Fruit fly (Drosophila melanogaster) whole organism, embryonic: ENCODE measurements around the gene CG15262.

Source experiments
- Bdp1 ChIP-seq: fragments of 200-800 bp; sonication (Bioruptor generic); optimal IDR thresholded peaks from 3 replicates; lab custom pipeline; 2016; ENCODE audit warnings: missing biosample characterization, missing genetic modification characterization
- CG10431 ChIP-seq: fragments of 200-800 bp; sonication (Bioruptor generic); optimal IDR thresholded peaks from 3 replicates; lab custom pipeline; 2018; ENCODE audit warnings: missing biosample characterization, mild to moderate bottlenecking, missing genetic modification characterization
- CG11085 ChIP-seq: fragments of 200-800 bp; sonication (Bioruptor generic); IDR thresholded peaks from 2 replicates; pipeline ENCODE4 v1.3.6; 2022; ENCODE audit warnings: missing biosample characterization, missing genetic modification characterization
- CG11504 ChIP-seq: fragments of 200-800 bp; sonication (Bioruptor generic); optimal IDR thresholded peaks from 3 replicates; lab custom pipeline; 2019; ENCODE audit warnings: missing biosample characterization, mild to moderate bottlenecking, missing genetic modification characterization, moderate library complexity
- CG12942 ChIP-seq: fragments of 200-800 bp; sonication (Bioruptor generic); optimal IDR thresholded peaks from 3 replicates; lab custom pipeline; 2016; ENCODE audit warnings: missing biosample characterization, missing genetic modification characterization
- CG15011 ChIP-seq: fragments of 200-800 bp; sonication (Bioruptor generic); optimal IDR thresholded peaks from 3 replicates; lab custom pipeline; 2018; ENCODE audit warnings: missing biosample characterization, mild to moderate bottlenecking, missing genetic modification characterization
- CG15696 ChIP-seq: fragments of 200-800 bp; sonication (Bioruptor generic); optimal IDR thresholded peaks from 2 replicates; lab custom pipeline; 2019; ENCODE audit warnings: missing biosample characterization, mild to moderate bottlenecking, missing genetic modification characterization, moderate library complexity
- CG17612 ChIP-seq: fragments of 200-800 bp; sonication (Bioruptor generic); IDR thresholded peaks from 2 replicates; pipeline ENCODE4 v1.3.6; 2022; ENCODE audit warnings: missing biosample characterization, missing genetic modification characterization
- CG2116 ChIP-seq: fragments of 200-800 bp; sonication (Bioruptor generic); optimal IDR thresholded peaks from 3 replicates; lab custom pipeline; 2018; ENCODE audit warnings: missing biosample characterization, mild to moderate bottlenecking, missing genetic modification characterization
- CG5953 ChIP-seq: fragments of 200-800 bp; sonication (Bioruptor generic); IDR thresholded peaks from 2 replicates; pipeline ENCODE4 v1.3.6; 2022; ENCODE audit warnings: missing biosample characterization, missing genetic modification characterization
- CG6654 ChIP-seq: fragments of 200-800 bp; sonication (Bioruptor generic); optimal IDR thresholded peaks from 2 replicates; lab custom pipeline; 2017; ENCODE audit warnings: missing biosample characterization, mild to moderate bottlenecking, missing genetic modification characterization
- CG6854 ChIP-seq: fragments of 200-800 bp; sonication (Bioruptor generic); optimal IDR thresholded peaks from 3 replicates; lab custom pipeline; 2017; ENCODE audit warnings: missing biosample characterization, mild to moderate bottlenecking, missing genetic modification characterization
- Camta ChIP-seq: fragments of 200-800 bp; sonication (Bioruptor generic); optimal IDR thresholded peaks from 2 replicates; lab custom pipeline; 2016; ENCODE audit warnings: missing biosample characterization, missing genetic modification characterization
- HLH4C ChIP-seq: fragments of 200-800 bp; sonication (Bioruptor generic); IDR thresholded peaks from 3 replicates; pipeline ENCODE4 v1.3.6; 2022; ENCODE audit warnings: missing biosample characterization, missing genetic modification characterization; ENCODE audit not compliant: partially characterized antibody
- Hsf ChIP-seq: fragments of 200-800 bp; sonication (Bioruptor generic); optimal IDR thresholded peaks from 3 replicates; lab custom pipeline; 2016; ENCODE audit warnings: missing biosample characterization, missing genetic modification characterization
- NFAT ChIP-seq: fragments of 200-800 bp; sonication (Bioruptor generic); IDR thresholded peaks from 2 replicates; pipeline ENCODE4 v1.3.6; 2022; ENCODE audit warnings: missing biosample characterization, missing genetic modification characterization
- Pdp1 ChIP-seq, 2 experiments: fragments of 200-800 bp; sonication (Bioruptor generic); optimal IDR thresholded peaks; 3 replicates each; lab custom pipeline; 2016; ENCODE audit warnings: missing biosample characterization in 2 of 2, missing genetic modification characterization in 2 of 2, mild to moderate bottlenecking in 1 of 2, moderate library complexity in 1 of 2
- Ptx1 ChIP-seq: fragments of 200-800 bp; sonication (Bioruptor generic); IDR thresholded peaks from 2 replicates; pipeline ENCODE4 v1.3.6; 2022; ENCODE audit warnings: missing biosample characterization, missing genetic modification characterization
- Scr ChIP-seq: fragments of 200-800 bp; sonication (Bioruptor generic); IDR thresholded peaks from 2 replicates; pipeline ENCODE4 v1.3.6; 2022; ENCODE audit warnings: missing biosample characterization, missing genetic modification characterization; ENCODE audit not compliant: partially characterized antibody
- Sry-δ ChIP-seq: fragments of 200-800 bp; sonication (Bioruptor generic); optimal IDR thresholded peaks from 2 replicates; lab custom pipeline; 2016; ENCODE audit warnings: missing biosample characterization, missing genetic modification characterization
- Xrp1 ChIP-seq: fragments of 200-800 bp; sonication (Bioruptor generic); IDR thresholded peaks from 2 replicates; pipeline ENCODE4 v1.3.6; 2022; ENCODE audit warnings: missing biosample characterization, missing genetic modification characterization
- ash1 ChIP-seq: fragments of 200-800 bp; sonication (Bioruptor generic); optimal IDR thresholded peaks from 2 replicates; lab custom pipeline; 2018; ENCODE audit warnings: missing biosample characterization, mild to moderate bottlenecking, missing genetic modification characterization
- btn ChIP-seq: fragments of 200-800 bp; sonication (Bioruptor generic); optimal IDR thresholded peaks from 2 replicates; lab custom pipeline; 2016; ENCODE audit warnings: missing biosample characterization, missing genetic modification characterization
- dmrt11E ChIP-seq: fragments of 200-800 bp; sonication (Bioruptor generic); optimal IDR thresholded peaks from 3 replicates; lab custom pipeline; 2018; ENCODE audit warnings: missing biosample characterization, mild to moderate bottlenecking, missing genetic modification characterization, moderate library complexity
- dmrt99B ChIP-seq: fragments of 200-800 bp; sonication (Bioruptor generic); optimal IDR thresholded peaks from 2 replicates; lab custom pipeline; 2018; ENCODE audit warnings: missing biosample characterization, mild to moderate bottlenecking, missing genetic modification characterization, moderate library complexity
- ems ChIP-seq: fragments of 200-800 bp; sonication (Bioruptor generic); optimal IDR thresholded peaks from 3 replicates; lab custom pipeline; 2016; ENCODE audit warnings: missing biosample characterization, missing genetic modification characterization
- ewg ChIP-seq: fragments of 200-800 bp; sonication (Bioruptor generic); optimal IDR thresholded peaks from 3 replicates; lab custom pipeline; 2017; ENCODE audit warnings: mild to moderate bottlenecking, missing biosample characterization, missing genetic modification reagents, missing genetic modification characterization
- fd102C ChIP-seq: fragments of 200-800 bp; sonication (Bioruptor generic); optimal IDR thresholded peaks from 2 replicates; lab custom pipeline; 2018; ENCODE audit warnings: missing biosample characterization, mild to moderate bottlenecking, missing genetic modification characterization, moderate library complexity
- grau ChIP-seq: fragments of 200-800 bp; optimal IDR thresholded peaks from 3 replicates; lab custom pipeline; 2019; ENCODE audit warnings: missing biosample characterization, mild to moderate bottlenecking, missing genetic modification characterization, moderate library complexity
- hbn ChIP-seq: fragments of 200-800 bp; sonication (Bioruptor generic); IDR thresholded peaks from 2 replicates; pipeline ENCODE4 v1.3.6; 2022; ENCODE audit warnings: missing biosample characterization, missing genetic modification characterization; ENCODE audit not compliant: partially characterized antibody
- ken ChIP-seq: fragments of 200-800 bp; sonication (Bioruptor generic); IDR thresholded peaks from 3 replicates; pipeline ENCODE4 v1.3.6; 2022; ENCODE audit warnings: missing biosample characterization, missing genetic modification characterization
- klu ChIP-seq: fragments of 200-800 bp; sonication (Bioruptor generic); IDR thresholded peaks from 2 replicates; pipeline ENCODE4 v1.3.6; 2022; ENCODE audit warnings: missing biosample characterization, missing genetic modification characterization
- lmd ChIP-seq: fragments of 200-800 bp; sonication (Bioruptor generic); IDR thresholded peaks from 2 replicates; pipeline ENCODE4 v1.3.6; 2022; ENCODE audit warnings: missing biosample characterization, missing genetic modification characterization
- mirr ChIP-seq: fragments of 200-800 bp; sonication (Bioruptor generic); optimal IDR thresholded peaks from 3 replicates; lab custom pipeline; 2018; ENCODE audit warnings: missing biosample characterization, mild to moderate bottlenecking, missing genetic modification characterization
- nom ChIP-seq: fragments of 200-800 bp; sonication (Bioruptor generic); optimal IDR thresholded peaks from 2 replicates; lab custom pipeline; 2017; ENCODE audit warnings: missing biosample characterization, missing genetic modification characterization, mild to moderate bottlenecking, moderate library complexity, missing genetic modification reagents
- odd ChIP-seq: fragments of 200-800 bp; sonication (Bioruptor generic); optimal IDR thresholded peaks from 2 replicates; lab custom pipeline; 2017; ENCODE audit warnings: missing biosample characterization, mild to moderate bottlenecking, missing genetic modification characterization
- org-1 ChIP-seq: fragments of 200-800 bp; sonication (Bioruptor generic); optimal IDR thresholded peaks from 2 replicates; lab custom pipeline; 2017; ENCODE audit warnings: missing biosample characterization, missing genetic modification characterization
- otp ChIP-seq: fragments of 200-800 bp; sonication (Bioruptor generic); IDR thresholded peaks from 3 replicates; pipeline ENCODE4, ENCODE4 v1.3.6; 2022; ENCODE audit warnings: missing biosample characterization, missing genetic modification characterization
- p53 ChIP-seq: fragments of 200-800 bp; sonication (Bioruptor generic); optimal IDR thresholded peaks from 2 replicates; lab custom pipeline; 2016; ENCODE audit warnings: missing biosample characterization, missing genetic modification characterization
- prd ChIP-seq, 3 experiments: fragments of >200 bp in 2 of 3; fragments of 200-800 bp in 1 of 3; sonication (Bioruptor generic) in 1 of 3; optimal IDR thresholded peaks in 2 of 3; IDR thresholded peaks in 1 of 3; 2 replicates in 2 of 3; 3 replicates in 1 of 3; pipeline versions ENCODE4 v1.3.6 to Lab custom; 2017 to 2022; ENCODE audit warnings: missing biosample characterization in 1 of 3, missing genetic modification characterization in 1 of 3
- sd ChIP-seq: fragments of 200-800 bp; sonication (Bioruptor generic); optimal IDR thresholded peaks from 3 replicates; lab custom pipeline; 2018; ENCODE audit warnings: missing biosample characterization, mild to moderate bottlenecking, missing genetic modification characterization, moderate library complexity
- seq ChIP-seq: fragments of 200-800 bp; sonication (Bioruptor generic); IDR thresholded peaks from 2 replicates; pipeline ENCODE4 v1.3.6; 2022; ENCODE audit warnings: missing biosample characterization, missing genetic modification characterization
- sisA ChIP-seq: fragments of 200-800 bp; sonication (Bioruptor generic); IDR thresholded peaks from 2 replicates; pipeline ENCODE4 v1.3.6; 2022; ENCODE audit warnings: missing biosample characterization, missing genetic modification characterization
- ssp ChIP-seq: fragments of 200-800 bp; sonication (Bioruptor generic); IDR thresholded peaks from 2 replicates; pipeline ENCODE4 v1.3.6; 2022; ENCODE audit warnings: missing biosample characterization, missing genetic modification characterization
- sug ChIP-seq: fragments of 200-800 bp; optimal IDR thresholded peaks from 2 replicates; lab custom pipeline; 2019; ENCODE audit warnings: missing biosample characterization, mild to moderate bottlenecking, missing genetic modification characterization, moderate library complexity
- tin ChIP-seq: fragments of 200-800 bp; sonication (Bioruptor generic); optimal IDR thresholded peaks from 3 replicates; lab custom pipeline; 2016; ENCODE audit warnings: missing biosample characterization, missing genetic modification characterization
- tio ChIP-seq: fragments of 200-800 bp; sonication (Bioruptor generic); optimal IDR thresholded peaks from 2 replicates; lab custom pipeline; 2017; ENCODE audit warnings: missing biosample characterization, missing genetic modification characterization, inconsistent platforms
- toy ChIP-seq: fragments of 200-800 bp; sonication (Bioruptor generic); IDR thresholded peaks from 2 replicates; pipeline ENCODE4 v1.3.6; 2022; ENCODE audit warnings: missing biosample characterization, missing genetic modification characterization
- tup ChIP-seq: fragments of 200-800 bp; sonication (Bioruptor generic); optimal IDR thresholded peaks from 2 replicates; lab custom pipeline; 2016; ENCODE audit warnings: missing biosample characterization, mild to moderate bottlenecking, missing genetic modification characterization, moderate library complexity
- unpg ChIP-seq: fragments of 200-800 bp; sonication (Bioruptor generic); optimal IDR thresholded peaks from 3 replicates; lab custom pipeline; 2018; ENCODE audit warnings: missing biosample characterization, mild to moderate bottlenecking, missing genetic modification characterization, moderate library complexity
- zfh2 ChIP-seq: fragments of 200-800 bp; sonication (Bioruptor generic); optimal IDR thresholded peaks from 2 replicates; lab custom pipeline; 2016; ENCODE audit warnings: missing biosample characterization, missing genetic modification characterization

The CG15262 gene

DNA sequence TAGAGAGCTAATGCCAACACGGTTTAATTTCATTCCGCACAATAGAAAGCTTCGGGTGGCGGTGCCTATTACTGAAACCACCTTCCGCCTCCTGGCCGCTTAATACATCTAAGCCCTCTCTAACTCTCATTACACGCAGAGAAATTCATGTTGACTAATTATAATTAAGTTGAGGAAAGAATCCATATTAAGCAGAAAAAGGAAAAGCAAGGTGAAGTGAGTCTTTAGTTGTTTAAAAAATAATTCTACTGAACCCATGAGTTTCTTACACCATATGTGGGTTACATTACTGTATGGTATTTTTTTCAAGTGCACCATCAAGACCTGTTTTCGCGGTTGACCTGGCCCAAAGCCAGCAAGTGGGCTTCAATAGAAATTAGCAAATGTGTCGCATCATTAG is 47.7 kb downstream of the CG15262 start:
- no peak for TF ChIP-seq nom (GFP tag; lab: Kevin White, UChicago)
- TF ChIP-seq Pdp1 (GFP tag; optimal IDR thresholded peaks at IDR 0.05; lab: Kevin White, UChicago), result peak in 1 of 2 experiments; percentile 1
- TF ChIP-seq odd (GFP tag; lab: Kevin White, UChicago), result no peak
- TF ChIP-seq Scr (GFP tag; lab: Robert Waterston, UW), result no peak
- TF ChIP-seq Sry-δ (GFP tag; lab: Kevin White, UChicago), result no peak
- TF ChIP-seq sisA (GFP tag; lab: Robert Waterston, UW), result no peak
- TF ChIP-seq CG17612 (GFP tag; lab: Robert Waterston, UW), result no peak
- TF ChIP-seq CG11504 (tag; lab: Kevin White, UChicago), result peak; percentile 35
- no peak for TF ChIP-seq CG11085 (GFP tag; lab: Robert Waterston, UW)
- no peak for TF ChIP-seq tio (GFP tag; lab: Kevin White, UChicago)
- TF ChIP-seq sug, result no peak
- no peak for TF ChIP-seq prd (optimal IDR thresholded peaks at IDR 0.05; lab: Kevin White, UChicago)
- TF ChIP-seq prd (GFP tag; IDR thresholded peaks at IDR 0.05; lab: Robert Waterston, UW), result peak; percentile 57; the same call in 2 of the 3 replicates
- TF ChIP-seq sd (tag; lab: Kevin White, UChicago), result no peak
- no peak for TF ChIP-seq CG2116 (GFP tag; lab: Kevin White, UChicago)
- no peak for TF ChIP-seq btn (GFP tag; lab: Kevin White, UChicago)
- TF ChIP-seq CG10431, result no peak
- TF ChIP-seq org-1 (GFP tag; lab: Kevin White, UChicago), result no peak
- no peak for TF ChIP-seq CG15011 (GFP tag; lab: Kevin White, UChicago)
- no peak for TF ChIP-seq klu (GFP tag; lab: Robert Waterston, UW)
- TF ChIP-seq Camta (GFP tag; lab: Kevin White, UChicago), result no peak
- no peak for TF ChIP-seq Xrp1
- TF ChIP-seq fd102C (GFP tag; lab: Kevin White, UChicago), result no peak
- TF ChIP-seq CG6654, result no peak
- TF ChIP-seq HLH4C, result no peak
- TF ChIP-seq toy (GFP tag; lab: Robert Waterston, UW), result no peak
- TF ChIP-seq CG12942, result no peak
- TF ChIP-seq Hsf (GFP tag; lab: Kevin White, UChicago), result no peak
- peak; percentile 21; the same call in 1 of the 2 replicates for TF ChIP-seq Ptx1
- TF ChIP-seq NFAT (GFP tag; lab: Robert Waterston, UW), result no peak
- no peak for TF ChIP-seq seq (GFP tag; lab: Robert Waterston, UW)
- TF ChIP-seq tin (GFP tag; lab: Kevin White, UChicago), result no peak
- TF ChIP-seq ken (GFP tag; lab: Robert Waterston, UW), result 0 out of 3 replicates have a peak, but pooled peaks have one; percentile 9
- TF ChIP-seq p53, result no peak
- TF ChIP-seq zfh2, result no peak
- TF ChIP-seq CG5953, result no peak
- TF ChIP-seq ssp (GFP tag; lab: Robert Waterston, UW), result no peak
- no peak for TF ChIP-seq ash1 (GFP tag; lab: Kevin White, UChicago)
- no peak for TF ChIP-seq hbn (GFP tag; lab: Robert Waterston, UW)
- TF ChIP-seq Bdp1 (GFP tag; lab: Kevin White, UChicago), result no peak
- no peak for TF ChIP-seq grau (tag; lab: Kevin White, UChicago)
- peak; percentile 2 for TF ChIP-seq unpg (GFP tag; lab: Kevin White, UChicago)
- TF ChIP-seq otp (GFP tag; lab: Robert Waterston, UW), result no peak
- no peak for TF ChIP-seq mirr
- TF ChIP-seq ewg, result no peak
- TF ChIP-seq CG15696 (tag; lab: Kevin White, UChicago), result no peak
- no peak for TF ChIP-seq CG6854 (GFP tag; lab: Kevin White, UChicago)
- TF ChIP-seq dmrt11E, result peak; percentile 16
- TF ChIP-seq tup, result no peak
- no peak for TF ChIP-seq ems
- peak; percentile 29 for TF ChIP-seq dmrt99B (tag; lab: Kevin White, UChicago)
- no peak for TF ChIP-seq lmd (GFP tag; lab: Robert Waterston, UW)
